Worm (Caenorhabditis elegans) whole organism, L1 larva: ENCODE data around the gene lin-22.
A peak's percentile ranks its signal among the peaks of the same experiment; 100 is the strongest.

Experiments
- C16A3.4 ChIP-seq: fragments of 150-350 bp; optimal IDR thresholded peaks from 2 replicates; lab custom pipeline; 2014; ENCODE audit warnings: missing biosample characterization, missing genetic modification characterization
- F16B12.6 ChIP-seq: fragments of 150-350 bp; optimal IDR thresholded peaks from 2 replicates; lab custom pipeline; 2014; ENCODE audit warnings: missing biosample characterization, missing genetic modification characterization
- Y116A8C.19 ChIP-seq: sonication (generic microtip); optimal IDR thresholded peaks from 2 replicates; lab custom pipeline; 2016; ENCODE audit warnings: missing compliant biosample characterization, missing genetic modification characterization, borderline replicate concordance
- ama-1 ChIP-seq: fragments of 150-350 bp; optimal IDR thresholded peaks from 2 replicates; lab custom pipeline; 2014
- blmp-1 ChIP-seq: fragments of 150-350 bp; optimal IDR thresholded peaks from 2 replicates; lab custom pipeline; 2014; ENCODE audit warnings: missing biosample characterization, missing genetic modification characterization
- ceh-82 ChIP-seq, 3 experiments: fragments of 150-350 bp in 1 of 3; sonication (generic microtip) in 2 of 3; optimal IDR thresholded peaks; 2 replicates each; lab custom pipeline; 2014 to 2017; ENCODE audit warnings: missing biosample characterization in 3 of 3, missing genetic modification characterization in 3 of 3
- ceh-88 ChIP-seq: fragments of 200-800 bp; sonication (Bioruptor generic); IDR thresholded peaks from 2 replicates; pipeline ENCODE4 v1.3.6; 2022; ENCODE audit warnings: missing genetic modification characterization, missing compliant biosample characterization
- dpl-1 ChIP-seq, 3 experiments: fragments of 150-350 bp in 2 of 3; sonication (generic microtip) in 1 of 3; optimal IDR thresholded peaks; 2 replicates each; lab custom pipeline; 2014 to 2017; ENCODE audit warnings: missing biosample characterization in 3 of 3, missing genetic modification characterization in 3 of 3, missing genetic modification reagents in 3 of 3
- dsc-1 ChIP-seq: sonication (generic microtip); optimal IDR thresholded peaks from 2 replicates; lab custom pipeline; 2016; ENCODE audit warnings: mild to moderate bottlenecking, missing genetic modification characterization, missing compliant biosample characterization
- efl-3 ChIP-seq: fragments of 200-800 bp; sonication (Bioruptor generic); optimal IDR thresholded peaks from 2 replicates; lab custom pipeline; 2018; ENCODE audit warnings: mild to moderate bottlenecking, missing genetic modification characterization, missing compliant biosample characterization
- egl-13 ChIP-seq: sonication (generic microtip); optimal IDR thresholded peaks from 2 replicates; lab custom pipeline; 2016; ENCODE audit warnings: missing genotype, missing genetic modification reagents, missing genetic modification characterization, missing compliant biosample characterization
- egl-27 ChIP-seq, 2 experiments: fragments of 150-350 bp in 1 of 2; sonication (generic microtip); optimal IDR thresholded peaks; 3 replicates each; lab custom pipeline; 2017 to 2018; ENCODE audit warnings: missing biosample characterization in 2 of 2, missing genetic modification characterization in 2 of 2, missing genetic modification reagents in 2 of 2
- elt-2 ChIP-seq: sonication (generic microtip); optimal IDR thresholded peaks from 2 replicates; lab custom pipeline; 2016; ENCODE audit warnings: missing genetic modification characterization, mild to moderate bottlenecking, inconsistent platforms, missing compliant biosample characterization, missing genetic modification reagents
- elt-3 ChIP-seq, 6 experiments: fragments of 150-350 bp in 1 of 6; sonication (generic microtip); optimal IDR thresholded peaks; 2 replicates each; lab custom pipeline; 2017 to 2018; ENCODE audit warnings: missing biosample characterization in 6 of 6, missing genetic modification characterization in 6 of 6, inconsistent platforms in 1 of 6
- ets-5 ChIP-seq: fragments of 200-800 bp; sonication (Bioruptor generic); IDR thresholded peaks from 2 replicates; pipeline ENCODE4 v1.3.6; 2022; ENCODE audit warnings: missing genetic modification characterization, missing compliant biosample characterization
- fos-1 ChIP-seq: fragments of 150-350 bp; optimal IDR thresholded peaks from 2 replicates; lab custom pipeline; 2014; ENCODE audit warnings: missing biosample characterization, missing genetic modification characterization
- grh-1 ChIP-seq: fragments of 200-800 bp; sonication (Bioruptor generic); IDR thresholded peaks from 2 replicates; pipeline ENCODE4 v1.3.6; 2022; ENCODE audit warnings: missing genetic modification reagents, missing genetic modification characterization, missing compliant biosample characterization
- hlh-4 ChIP-seq: sonication (generic microtip); optimal IDR thresholded peaks from 2 replicates; lab custom pipeline; 2016; ENCODE audit warnings: mild to moderate bottlenecking, missing genetic modification characterization, missing compliant biosample characterization
- hpl-2 ChIP-seq: fragments of 150-350 bp; optimal IDR thresholded peaks from 2 replicates; lab custom pipeline; 2014; ENCODE audit warnings: missing biosample characterization, missing genetic modification reagents, missing genetic modification characterization
- irx-1 ChIP-seq: sonication (generic microtip); optimal IDR thresholded peaks from 2 replicates; lab custom pipeline; 2016; ENCODE audit warnings: missing genetic modification characterization, missing compliant biosample characterization
- jun-1 ChIP-seq: fragments of 150-350 bp; optimal IDR thresholded peaks from 2 replicates; lab custom pipeline; 2014; ENCODE audit warnings: missing biosample characterization, missing genetic modification reagents, missing genetic modification characterization
- lin-14 ChIP-seq: fragments of 200-800 bp; sonication (Bioruptor generic); optimal IDR thresholded peaks from 2 replicates; lab custom pipeline; 2018; ENCODE audit warnings: mild to moderate bottlenecking, missing genetic modification characterization, moderate library complexity, missing compliant biosample characterization
- lin-35 ChIP-seq, 2 experiments: fragments of 150-350 bp; optimal IDR thresholded peaks; 2 replicates each; lab custom pipeline; 2014; ENCODE audit warnings: missing biosample characterization in 2 of 2, missing genetic modification characterization in 2 of 2, missing genetic modification reagents in 2 of 2
- lir-3 ChIP-seq: sonication (generic microtip); optimal IDR thresholded peaks from 2 replicates; lab custom pipeline; 2016; ENCODE audit warnings: mild to moderate bottlenecking, missing genetic modification characterization, moderate library complexity, missing compliant biosample characterization; ENCODE audit not compliant: poor library complexity
- mep-1 ChIP-seq: fragments of 150-350 bp; optimal IDR thresholded peaks from 2 replicates; lab custom pipeline; 2014; ENCODE audit warnings: missing biosample characterization, missing genetic modification characterization
- nhr-11 ChIP-seq: fragments of 150-350 bp; optimal IDR thresholded peaks from 2 replicates; lab custom pipeline; 2014; ENCODE audit warnings: missing biosample characterization, missing genetic modification characterization
- nhr-19 ChIP-seq: fragments of 200-800 bp; sonication (Bioruptor generic); conservative IDR thresholded peaks from 2 replicates; pipeline ENCODE4 v1.3.6; 2022; ENCODE audit warnings: missing genetic modification characterization, missing compliant biosample characterization
- nhr-20 ChIP-seq: sonication (generic microtip); optimal IDR thresholded peaks from 2 replicates; lab custom pipeline; 2016; ENCODE audit warnings: mild to moderate bottlenecking, missing genetic modification characterization, missing compliant biosample characterization
- nhr-237 ChIP-seq: fragments of 150-350 bp; optimal IDR thresholded peaks from 2 replicates; lab custom pipeline; 2014; ENCODE audit warnings: missing biosample characterization, missing genetic modification characterization
- nhr-28 ChIP-seq: fragments of 150-350 bp; optimal IDR thresholded peaks from 2 replicates; lab custom pipeline; 2014; ENCODE audit warnings: missing biosample characterization, missing genetic modification characterization
- nhr-47 ChIP-seq: sonication (generic microtip); optimal IDR thresholded peaks from 2 replicates; lab custom pipeline; 2016; ENCODE audit warnings: mild to moderate bottlenecking, missing genetic modification characterization, moderate library complexity, missing compliant biosample characterization
- nhr-71 ChIP-seq: sonication (generic microtip); optimal IDR thresholded peaks from 2 replicates; lab custom pipeline; 2016; ENCODE audit warnings: mild to moderate bottlenecking, missing genetic modification characterization, moderate library complexity, missing compliant biosample characterization
- nhr-77 ChIP-seq: fragments of 150-350 bp; optimal IDR thresholded peaks from 2 replicates; lab custom pipeline; 2014; ENCODE audit warnings: missing biosample characterization, missing genetic modification characterization
- nhr-85 ChIP-seq: sonication (generic microtip); peaks from one replicate; lab custom pipeline; 2016; ENCODE audit warnings: missing genetic modification characterization, inconsistent platforms, missing compliant biosample characterization
- nhr-90 ChIP-seq: sonication (generic microtip); optimal IDR thresholded peaks from 2 replicates; lab custom pipeline; 2016; ENCODE audit warnings: mild to moderate bottlenecking, missing genetic modification characterization, missing compliant biosample characterization; ENCODE audit not compliant: poor library complexity
- pax-3 ChIP-seq: fragments of 200-800 bp; sonication (Bioruptor generic); optimal IDR thresholded peaks from 2 replicates; lab custom pipeline; 2018; ENCODE audit warnings: mild to moderate bottlenecking, missing genetic modification characterization, moderate library complexity, missing compliant biosample characterization
- pqm-1 ChIP-seq: sonication (generic microtip); optimal IDR thresholded peaks from 3 replicates; lab custom pipeline; 2017; ENCODE audit warnings: missing biosample characterization, missing genetic modification characterization
- rnt-1 ChIP-seq: sonication (generic microtip); optimal IDR thresholded peaks from 2 replicates; lab custom pipeline; 2016; ENCODE audit warnings: mild to moderate bottlenecking, missing genetic modification characterization, moderate library complexity, missing compliant biosample characterization
- snpc-4 ChIP-seq: fragments of 150-350 bp; optimal IDR thresholded peaks from 2 replicates; lab custom pipeline; 2014; ENCODE audit warnings: missing biosample characterization, missing genetic modification characterization
- snu-23 ChIP-seq: sonication (generic microtip); optimal IDR thresholded peaks from 2 replicates; lab custom pipeline; 2016; ENCODE audit warnings: missing genetic modification characterization, missing compliant biosample characterization
- swsn-7 ChIP-seq: sonication (generic microtip); optimal IDR thresholded peaks from 2 replicates; lab custom pipeline; 2016; ENCODE audit warnings: missing genetic modification characterization, missing compliant biosample characterization
- tbx-2 ChIP-seq: sonication (generic microtip); optimal IDR thresholded peaks from 2 replicates; lab custom pipeline; 2016; ENCODE audit warnings: missing genetic modification characterization, missing compliant biosample characterization
- unc-130 ChIP-seq: fragments of 150-350 bp; optimal IDR thresholded peaks from 2 replicates; lab custom pipeline; 2017; ENCODE audit warnings: missing biosample characterization, missing genetic modification characterization, inconsistent platforms
- xbp-1 ChIP-seq: sonication (generic microtip); optimal IDR thresholded peaks from 2 replicates; lab custom pipeline; 2016; ENCODE audit warnings: missing genetic modification characterization, missing compliant biosample characterization
- zip-4 ChIP-seq: fragments of 200-800 bp; sonication (Bioruptor generic); optimal IDR thresholded peaks from 2 replicates; lab custom pipeline; 2018; ENCODE audit warnings: mild to moderate bottlenecking, missing genetic modification characterization, moderate library complexity, missing compliant biosample characterization
- ztf-4 ChIP-seq: fragments of 150-350 bp; optimal IDR thresholded peaks from 2 replicates; lab custom pipeline; 2014; ENCODE audit warnings: missing biosample characterization, missing genetic modification characterization

Gene lin-22

DNA sequence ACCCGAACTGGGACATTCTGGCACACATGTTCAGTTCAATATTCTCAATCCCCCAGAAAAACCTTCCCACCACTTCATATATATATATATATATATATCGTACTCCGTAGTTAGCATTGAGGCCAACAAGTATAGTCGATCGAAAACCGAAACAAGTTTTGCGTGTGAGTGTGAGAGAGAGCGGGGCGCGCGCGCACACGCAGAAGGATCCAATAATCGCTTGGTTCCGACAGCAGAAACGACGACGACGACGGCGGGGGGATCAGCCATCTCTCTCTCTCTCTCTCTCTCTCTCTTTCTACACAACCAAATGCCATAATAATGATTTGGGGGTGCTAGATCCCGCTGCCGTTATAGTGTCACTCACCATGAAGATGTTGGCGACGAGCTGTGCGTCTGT is 24.7 kb upstream of the lin-22 start:
- TF ChIP-seq Y116A8C.19 (tag; lab: Kevin White, UChicago), result no peak
- no peak for TF ChIP-seq nhr-28 (tag; lab: Kevin White, UChicago)
- TF ChIP-seq nhr-71 (tag; lab: Kevin White, UChicago), result peak; percentile 7
- TF ChIP-seq hlh-4 (tag; lab: Kevin White, UChicago), result no peak
- no peak for TF ChIP-seq efl-3 (GFP tag; lab: Kevin White, UChicago)
- TF ChIP-seq lin-35 (GFP tag; optimal IDR thresholded peaks at IDR 0.05; lab: Kevin White, UChicago), result peak in 1 of 2 experiments; percentile 6
- TF ChIP-seq zip-4 (GFP tag; lab: Kevin White, UChicago), result no peak
- TF ChIP-seq nhr-11 (tag; lab: Kevin White, UChicago), result no peak
- TF ChIP-seq nhr-85 (tag; lab: Kevin White, UChicago), result peak; percentile 23
- TF ChIP-seq snu-23 (GFP tag; lab: Kevin White, UChicago), result peak; percentile 56
- no peak for TF ChIP-seq rnt-1 (tag; lab: Kevin White, UChicago)
- TF ChIP-seq hpl-2 (GFP tag; lab: Kevin White, UChicago), result no peak
- no peak for TF ChIP-seq irx-1 (tag; lab: Kevin White, UChicago)
- no peak for TF ChIP-seq mep-1 (tag; lab: Kevin White, UChicago)
- TF ChIP-seq nhr-90 (tag; lab: Kevin White, UChicago), result no peak
- no peak for TF ChIP-seq dpl-1 (GFP tag; optimal IDR thresholded peaks at IDR 0.05; lab: Kevin White, UChicago)
- no peak for TF ChIP-seq swsn-7
- peak; percentile 2 for TF ChIP-seq nhr-47
- peak; percentile 31 for TF ChIP-seq lin-14 (GFP tag; lab: Kevin White, UChicago)
- TF ChIP-seq egl-27 (tag; optimal IDR thresholded peaks at IDR 0.05; lab: Kevin White, UChicago), result no peak
- TF ChIP-seq blmp-1, result peak; percentile 59
- peak; percentile 40 for TF ChIP-seq dsc-1
- TF ChIP-seq nhr-19 (GFP tag; lab: Robert Waterston, UW), result peak; percentile 9; the same call in 1 of the 2 replicates
- TF ChIP-seq pax-3, result no peak
- TF ChIP-seq ceh-82 (tag; optimal IDR thresholded peaks at IDR 0.05; lab: Kevin White, UChicago), result peak in 1 of 3 experiments; percentile 9
- TF ChIP-seq ets-5 (GFP tag; lab: Robert Waterston, UW), result no peak
- TF ChIP-seq ztf-4, result no peak
- TF ChIP-seq grh-1 (GFP tag; lab: Robert Waterston, UW), result no peak
- no peak for TF ChIP-seq snpc-4 (tag; lab: Kevin White, UChicago)
- no peak for TF ChIP-seq nhr-20 (tag; lab: Kevin White, UChicago)
- no peak for TF ChIP-seq lir-3 (tag; lab: Kevin White, UChicago)

DNA sequence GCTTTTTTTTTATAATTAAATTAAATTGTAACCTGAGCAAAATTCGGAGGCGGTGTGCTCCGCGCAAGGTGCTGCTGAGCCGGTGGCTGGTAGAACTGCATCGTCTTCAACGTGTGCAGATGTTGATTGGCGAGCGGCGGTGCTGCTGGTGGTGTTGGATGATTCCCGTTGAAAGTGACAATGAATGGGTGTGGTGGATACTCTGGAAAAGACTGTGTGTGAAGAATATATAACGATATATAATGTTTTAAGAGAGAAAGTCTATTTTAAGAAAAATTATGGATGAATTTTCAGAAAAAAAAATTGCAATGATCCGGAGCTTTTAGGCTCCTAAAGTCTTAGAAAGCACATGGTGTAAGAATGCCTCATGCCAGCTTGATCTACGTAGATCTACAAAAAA is 24.2 kb upstream of the lin-22 start, which contains the start of gene Y54G2A.26:
Gene Y54G2A.26, minus strand, starts transcription at position 101 of the 400 bp plus-strand sequence.
- no peak for TF ChIP-seq tbx-2 (tag; lab: Kevin White, UChicago)
- TF ChIP-seq hpl-2 (GFP tag; lab: Kevin White, UChicago), result no peak
- TF ChIP-seq F16B12.6 (tag; lab: Kevin White, UChicago), result no peak
- TF ChIP-seq nhr-47, result no peak
- TF ChIP-seq ama-1 (lab: Kevin White, UChicago), result no peak
- TF ChIP-seq pax-3, result no peak
- no peak for TF ChIP-seq nhr-237 (tag; lab: Kevin White, UChicago)
- TF ChIP-seq ceh-88 (GFP tag; lab: Robert Waterston, UW), result no peak
- no peak for TF ChIP-seq pqm-1 (tag; lab: Kevin White, UChicago)
- TF ChIP-seq jun-1 (tag; lab: Kevin White, UChicago), result no peak
- no peak for TF ChIP-seq elt-3 (tag; optimal IDR thresholded peaks at IDR 0.05; lab: Kevin White, UChicago)
- TF ChIP-seq grh-1 (GFP tag; lab: Robert Waterston, UW), result no peak
- TF ChIP-seq fos-1 (tag; lab: Kevin White, UChicago), result no peak
- no peak for TF ChIP-seq xbp-1 (tag; lab: Kevin White, UChicago)
- no peak for TF ChIP-seq unc-130 (tag; lab: Kevin White, UChicago)
- no peak for TF ChIP-seq egl-13 (tag; lab: Kevin White, UChicago)
- TF ChIP-seq C16A3.4 (tag; lab: Kevin White, UChicago), result no peak
- TF ChIP-seq elt-2 (tag; lab: Kevin White, UChicago), result no peak
- no peak for TF ChIP-seq nhr-77 (tag; lab: Kevin White, UChicago)
- TF ChIP-seq nhr-19 (GFP tag; lab: Robert Waterston, UW), result no peak
